Fruit fly (Drosophila melanogaster) whole organism, wandering third instar larva: ENCODE measurements around the gene Mlp84B.

ENCODE experiments used
- CG32264 ChIP-seq: fragments of 200-800 bp; sonication (Bioruptor generic); optimal IDR thresholded peaks from 2 replicates; lab custom pipeline; 2016; ENCODE audit warnings: missing biosample characterization, missing genetic modification characterization
- CrebA ChIP-seq: fragments of 200-800 bp; sonication (Bioruptor generic); optimal IDR thresholded peaks from 2 replicates; lab custom pipeline; 2016; ENCODE audit warnings: missing biosample characterization, mild to moderate bottlenecking, missing genetic modification characterization, borderline replicate concordance
- Dfd ChIP-seq: fragments of >200 bp; optimal IDR thresholded peaks from 2 replicates; lab custom pipeline; 2017; ENCODE audit warnings: missing biosample characterization, missing genetic modification characterization
- GATAd ChIP-seq: sonication (Bioruptor generic); optimal IDR thresholded peaks from 2 replicates; lab custom pipeline; 2016; ENCODE audit warnings: missing biosample characterization, missing genetic modification characterization
- Hr83 ChIP-seq: fragments of 200-300 bp; sonication (Bioruptor generic); optimal IDR thresholded peaks from 2 replicates; lab custom pipeline; 2016; ENCODE audit warnings: missing biosample characterization, mild to moderate bottlenecking, missing genetic modification characterization, moderate library complexity; ENCODE audit not compliant: poor library complexity, severe bottlenecking
- Mio ChIP-seq: sonication (Bioruptor generic); optimal IDR thresholded peaks from 2 replicates; lab custom pipeline; 2016; ENCODE audit warnings: missing biosample characterization, missing genetic modification characterization
- Myc ChIP-seq: fragments of >200 bp; optimal IDR thresholded peaks from 2 replicates; lab custom pipeline; 2017
- N ChIP-seq: fragments of >200 bp; optimal IDR thresholded peaks from 2 replicates; lab custom pipeline; 2018; ENCODE audit warnings: missing biosample characterization, missing external identifiers, missing genetic modification characterization
- Rel ChIP-seq, 2 experiments: fragments of 200-800 bp; sonication (Bioruptor generic) in 1 of 2; optimal IDR thresholded peaks; 2 replicates in 1 of 2; 3 replicates in 1 of 2; lab custom pipeline; 2016 to 2019; ENCODE audit warnings: mild to moderate bottlenecking in 2 of 2, missing biosample characterization in 2 of 2, missing genetic modification characterization in 2 of 2, moderate library complexity in 1 of 2
- Vsx2 ChIP-seq: fragments of 200-300, 225-300 bp; sonication (Bioruptor generic); optimal IDR thresholded peaks from 2 replicates; lab custom pipeline; 2018; ENCODE audit warnings: missing biosample characterization, missing genetic modification characterization; ENCODE audit not compliant: partially characterized antibody
- dl ChIP-seq, 2 experiments: fragments of 175-275, 200-275 bp in 1 of 2; fragments of 200-275 bp in 1 of 2; sonication (Bioruptor generic); optimal IDR thresholded peaks; lab custom pipeline; 2018; ENCODE audit warnings: mild to moderate bottlenecking in 2 of 2, missing biosample characterization in 2 of 2, missing genetic modification characterization in 2 of 2, moderate library complexity in 2 of 2; ENCODE audit not compliant: partially characterized antibody in 2 of 2, insufficient read depth in 1 of 2
- ey ChIP-seq: fragments of 200-800 bp; sonication (Bioruptor generic); optimal IDR thresholded peaks from 2 replicates; lab custom pipeline; 2016; ENCODE audit warnings: missing biosample characterization, missing genetic modification characterization
- foxo ChIP-seq, 2 experiments: fragments of 200-800 bp; sonication (Bioruptor generic); optimal IDR thresholded peaks; 2 replicates in 1 of 2; 3 replicates in 1 of 2; lab custom pipeline; 2016 to 2017; ENCODE audit warnings: missing biosample characterization in 2 of 2, missing genetic modification characterization in 2 of 2
- fru ChIP-seq: fragments of 200-800 bp; sonication (Bioruptor generic); optimal IDR thresholded peaks from 3 replicates; lab custom pipeline; 2016; ENCODE audit warnings: missing biosample characterization, mild to moderate bottlenecking, missing genetic modification characterization
- h ChIP-seq: fragments of 200-800 bp; sonication (Bioruptor generic); optimal IDR thresholded peaks from 3 replicates; lab custom pipeline; 2016; ENCODE audit warnings: missing biosample characterization, mild to moderate bottlenecking, missing genetic modification characterization
- jim ChIP-seq: fragments of 175-275, 200-325 bp; sonication (Bioruptor generic); optimal IDR thresholded peaks from 2 replicates; lab custom pipeline; 2016; ENCODE audit warnings: missing biosample characterization, mild to moderate bottlenecking, missing genetic modification characterization
- rgr ChIP-seq: fragments of 200-800 bp; sonication (Bioruptor generic); optimal IDR thresholded peaks from 3 replicates; lab custom pipeline; 2016; ENCODE audit warnings: missing biosample characterization, mild to moderate bottlenecking, missing genetic modification characterization
- sv ChIP-seq: fragments of 200-800 bp; sonication (Bioruptor generic); optimal IDR thresholded peaks from 3 replicates; lab custom pipeline; 2016; ENCODE audit warnings: missing biosample characterization, missing genetic modification characterization
- tai ChIP-seq: sonication (Bioruptor generic); optimal IDR thresholded peaks from 2 replicates; lab custom pipeline; 2016; ENCODE audit warnings: missing biosample characterization, missing genetic modification characterization
- usp ChIP-seq: fragments of >200 bp; optimal IDR thresholded peaks from 2 replicates; lab custom pipeline; 2017; ENCODE audit warnings: missing biosample characterization, missing genetic modification characterization
- woc ChIP-seq: sonication (Bioruptor generic); optimal IDR thresholded peaks from 2 replicates; lab custom pipeline; 2016; ENCODE audit warnings: missing biosample characterization, mild to moderate bottlenecking, missing genetic modification characterization

Gene Mlp84B

dm6 chr3R:7067092-7067491 lies 50.4 kb downstream of the Mlp84B start, which contains the start of the genes CG1105 and CG1965 (continued):
- TF ChIP-seq Hr83 (GFP tag; lab: Kevin White, UChicago) (peak; percentile 59), N (no peak), GATAd (GFP tag; lab: Kevin White, UChicago) (no peak), usp (GFP tag; lab: Kevin White, UChicago) (no peak), rgr (GFP tag; lab: Kevin White, UChicago) (peak; percentile 90), Dfd (GFP tag; lab: Kevin White, UChicago) (no peak)

- TF ChIP-seq Mio (no peak), rgr (GFP tag; lab: Kevin White, UChicago) (no peak), foxo (GFP tag; optimal IDR thresholded peaks at IDR 0.05; lab: Kevin White, UChicago) (no peak), Hr83 (GFP tag; lab: Kevin White, UChicago) (no peak), CrebA (GFP tag; lab: Kevin White, UChicago) (no peak), h (GFP tag; lab: Kevin White, UChicago) (no peak), sv (no peak), woc (no peak), Myc (lab: Kevin White, UChicago) (no peak), Rel (GFP tag; optimal IDR thresholded peaks at IDR 0.05; lab: Kevin White, UChicago) (no peak), Rel (tag; optimal IDR thresholded peaks at IDR 0.05; lab: Kevin White, UChicago) (no peak), jim (GFP tag; lab: Kevin White, UChicago) (no peak), tai (GFP tag; lab: Kevin White, UChicago) (no peak), CG32264 (GFP tag; lab: Kevin White, UChicago) (no peak), fru (GFP tag; lab: Kevin White, UChicago) (no peak), ey (GFP tag; lab: Kevin White, UChicago) (no peak), dl (GFP tag; optimal IDR thresholded peaks at IDR 0.05; lab: Kevin White, UChicago; ENCODE audit: insufficient read depth in 1 of 2, partially characterized antibody in 2 of 2) (no peak), Vsx2 (GFP tag; lab: Kevin White, UChicago) (no peak)
Observed at dm6 chr3R:7066267-7066666, 51.3 kb downstream of the Mlp84B start.
